Fruit fly (Drosophila melanogaster) whole organism, embryonic: ENCODE data around the gene CG9518.

Experiments used
- ATbp ChIP-seq: fragments of 200-800 bp; sonication (Bioruptor generic); optimal IDR thresholded peaks from 2 replicates; lab custom pipeline; 2017; ENCODE audit warnings: missing biosample characterization, mild to moderate bottlenecking, missing genetic modification characterization, missing genetic modification reagents
- Awh ChIP-seq: fragments of 200-800 bp; sonication (Bioruptor generic); IDR thresholded peaks from 2 replicates; pipeline ENCODE4, ENCODE4 v1.3.6; 2022; ENCODE audit warnings: missing biosample characterization, missing genetic modification characterization
- CG10431 ChIP-seq: fragments of 200-800 bp; sonication (Bioruptor generic); optimal IDR thresholded peaks from 3 replicates; lab custom pipeline; 2018; ENCODE audit warnings: missing biosample characterization, mild to moderate bottlenecking, missing genetic modification characterization
- CG11696 ChIP-seq: fragments of 200-800 bp; sonication (Bioruptor generic); IDR thresholded peaks from 2 replicates; pipeline ENCODE4 v1.3.6; 2022; ENCODE audit warnings: missing biosample characterization, missing genetic modification characterization
- CG11723 ChIP-seq: fragments of 200-800 bp; sonication (Bioruptor generic); optimal IDR thresholded peaks from 2 replicates; lab custom pipeline; 2017; ENCODE audit warnings: missing biosample characterization, mild to moderate bottlenecking, missing genetic modification characterization
- CG13296 ChIP-seq: fragments of 200-800 bp; sonication (Bioruptor generic); optimal IDR thresholded peaks from 3 replicates; lab custom pipeline; 2018; ENCODE audit warnings: missing biosample characterization, mild to moderate bottlenecking, missing genetic modification characterization
- CG1529 ChIP-seq: fragments of 200-800 bp; sonication (Bioruptor generic); optimal IDR thresholded peaks from 3 replicates; lab custom pipeline; 2018; ENCODE audit warnings: missing biosample characterization, missing genetic modification characterization
- CG16813 ChIP-seq: fragments of 200-800 bp; sonication (Bioruptor generic); IDR thresholded peaks from 3 replicates; pipeline ENCODE4 v1.3.6; 2022; ENCODE audit warnings: missing biosample characterization, missing genetic modification characterization; ENCODE audit not compliant: partially characterized antibody
- CG3407 ChIP-seq: fragments of 200-800 bp; sonication (Bioruptor generic); optimal IDR thresholded peaks from 2 replicates; lab custom pipeline; 2018; ENCODE audit warnings: missing biosample characterization, mild to moderate bottlenecking, missing genetic modification characterization
- CG34376 ChIP-seq: fragments of 200-800 bp; sonication (Bioruptor generic); optimal IDR thresholded peaks from 2 replicates; lab custom pipeline; 2018; ENCODE audit warnings: missing biosample characterization, mild to moderate bottlenecking, missing genetic modification characterization
- CG4328 ChIP-seq: fragments of 200-800 bp; sonication (Bioruptor generic); optimal IDR thresholded peaks from 3 replicates; lab custom pipeline; 2017; ENCODE audit warnings: missing biosample characterization, missing genetic modification reagents, missing genetic modification characterization
- CG4360 ChIP-seq: fragments of 200-800 bp; sonication (Bioruptor generic); IDR thresholded peaks from 2 replicates; pipeline ENCODE4 v1.3.6; 2022; ENCODE audit warnings: missing biosample characterization, missing genetic modification characterization
- CG4424 ChIP-seq: fragments of 200-800 bp; sonication (Bioruptor generic); optimal IDR thresholded peaks from 3 replicates; lab custom pipeline; 2016; ENCODE audit warnings: missing biosample characterization, missing genetic modification characterization
- CG4617 ChIP-seq: fragments of 200-800 bp; sonication (Bioruptor generic); optimal IDR thresholded peaks from 3 replicates; lab custom pipeline; 2016; ENCODE audit warnings: missing biosample characterization, missing genetic modification characterization, borderline replicate concordance
- CG4707 ChIP-seq: fragments of 200-800 bp; sonication (Bioruptor generic); optimal IDR thresholded peaks from 2 replicates; lab custom pipeline; 2018; ENCODE audit warnings: missing biosample characterization, mild to moderate bottlenecking, missing genetic modification characterization, moderate library complexity
- CG6272 ChIP-seq: fragments of 200-800 bp; sonication (Bioruptor generic); IDR thresholded peaks from 2 replicates; pipeline ENCODE4 v1.3.6; 2022; ENCODE audit warnings: missing biosample characterization, missing genetic modification characterization
- CG7556 ChIP-seq: fragments of 200-800 bp; sonication (Bioruptor generic); optimal IDR thresholded peaks from 2 replicates; lab custom pipeline; 2017; ENCODE audit warnings: missing biosample characterization, mild to moderate bottlenecking, missing genetic modification characterization
- CG9797 ChIP-seq: fragments of 200-800 bp; sonication (Bioruptor generic); optimal IDR thresholded peaks from 3 replicates; lab custom pipeline; 2018; ENCODE audit warnings: missing biosample characterization, mild to moderate bottlenecking, missing genetic modification characterization
- CHES-1-like ChIP-seq: fragments of 200-800 bp; sonication (Bioruptor generic); optimal IDR thresholded peaks from 2 replicates; lab custom pipeline; 2016; ENCODE audit warnings: missing biosample characterization, missing genetic modification characterization
- Chrac-16 ChIP-seq: fragments of 200-800 bp; sonication (Bioruptor generic); optimal IDR thresholded peaks from 3 replicates; lab custom pipeline; 2016; ENCODE audit warnings: missing biosample characterization, missing genetic modification characterization
- Dfd ChIP-seq, 2 experiments: fragments of >200 bp; optimal IDR thresholded peaks; 2 replicates each; lab custom pipeline; 2017; ENCODE audit warnings: missing biosample characterization in 2 of 2, missing genetic modification characterization in 2 of 2
- Dll ChIP-seq: fragments of 200-800 bp; sonication (Bioruptor generic); IDR thresholded peaks from 4 replicates; pipeline ENCODE4 v1.3.6; 2022; ENCODE audit warnings: missing biosample characterization, missing genetic modification characterization; ENCODE audit not compliant: partially characterized antibody
- Ets97D ChIP-seq: fragments of 200-800 bp; sonication (Bioruptor generic); optimal IDR thresholded peaks from 3 replicates; lab custom pipeline; 2016; ENCODE audit warnings: missing biosample characterization, missing genetic modification characterization
- Fer3 ChIP-seq: fragments of 200-800 bp; sonication (Bioruptor generic); optimal IDR thresholded peaks from 2 replicates; lab custom pipeline; 2018; ENCODE audit warnings: missing biosample characterization, mild to moderate bottlenecking, missing genetic modification characterization, moderate library complexity
- H15 ChIP-seq: fragments of 200-800 bp; sonication (Bioruptor generic); IDR thresholded peaks from 3 replicates; pipeline ENCODE4 v1.3.6; 2022; ENCODE audit warnings: missing biosample characterization, missing genetic modification characterization
- Lim3 ChIP-seq: fragments of 200-800 bp; sonication (Bioruptor generic); IDR thresholded peaks from 2 replicates; pipeline ENCODE4 v1.3.6; 2022; ENCODE audit warnings: missing biosample characterization, missing genetic modification characterization
- Lpt ChIP-seq: fragments of >200 bp; optimal IDR thresholded peaks from 2 replicates; lab custom pipeline; 2018; ENCODE audit warnings: missing biosample characterization, missing genetic modification characterization
- Meics ChIP-seq: fragments of 200-800 bp; sonication (Bioruptor generic); optimal IDR thresholded peaks from 2 replicates; lab custom pipeline; 2017; ENCODE audit warnings: missing biosample characterization, mild to moderate bottlenecking, missing genetic modification characterization
- NC2β ChIP-seq: fragments of 200-800 bp; sonication (Bioruptor generic); optimal IDR thresholded peaks from 2 replicates; lab custom pipeline; 2016; ENCODE audit warnings: missing biosample characterization, missing genetic modification characterization
- Nf-YB ChIP-seq: fragments of 200-800 bp; sonication (Bioruptor generic); optimal IDR thresholded peaks from 3 replicates; lab custom pipeline; 2019; ENCODE audit warnings: missing biosample characterization, mild to moderate bottlenecking, missing genetic modification characterization, moderate library complexity
- Oli ChIP-seq: fragments of 200-800 bp; sonication (Bioruptor generic); optimal IDR thresholded peaks from 2 replicates; lab custom pipeline; 2018; ENCODE audit warnings: missing biosample characterization, mild to moderate bottlenecking, missing genetic modification characterization, moderate library complexity
- Tbp ChIP-seq: fragments of >200 bp; optimal IDR thresholded peaks from 2 replicates; lab custom pipeline; 2018; ENCODE audit warnings: missing biosample characterization, missing genetic modification characterization
- amos ChIP-seq: fragments of 200-800 bp; sonication (Bioruptor generic); IDR thresholded peaks from 2 replicates; pipeline ENCODE4 v1.3.6; 2022; ENCODE audit warnings: missing biosample characterization, missing genetic modification characterization; ENCODE audit not compliant: partially characterized antibody
- bcd ChIP-seq: fragments of 200-800 bp; sonication (Bioruptor generic); optimal IDR thresholded peaks from 2 replicates; lab custom pipeline; 2017; ENCODE audit warnings: missing biosample characterization, mild to moderate bottlenecking, missing genetic modification characterization
- corto ChIP-seq: fragments of 200-800 bp; sonication (Bioruptor generic); optimal IDR thresholded peaks from 2 replicates; lab custom pipeline; 2016; ENCODE audit warnings: missing biosample characterization, mild to moderate bottlenecking, missing genetic modification characterization, moderate library complexity
- da ChIP-seq: fragments of 200-800 bp; sonication (Bioruptor generic); optimal IDR thresholded peaks from 2 replicates; lab custom pipeline; 2016; ENCODE audit warnings: missing biosample characterization, missing genetic modification characterization
- dati ChIP-seq: fragments of 200-800 bp; sonication (Bioruptor generic); IDR thresholded peaks from 2 replicates; pipeline ENCODE4 v1.3.6; 2022; ENCODE audit warnings: missing biosample characterization, missing genetic modification characterization
- pan ChIP-seq, 4 experiments: fragments of >200 bp in 3 of 4; fragments of 200-800 bp in 1 of 4; sonication (Bioruptor generic) in 1 of 4; optimal IDR thresholded peaks in 3 of 4; IDR thresholded peaks in 1 of 4; 2 replicates each; pipeline versions ENCODE4 v1.3.6 to Lab custom; 2017 to 2022; ENCODE audit warnings: missing biosample characterization in 2 of 4, missing genetic modification characterization in 2 of 4, mixed read lengths in 1 of 4
- peb ChIP-seq: fragments of 200-800 bp; sonication (Bioruptor generic); IDR thresholded peaks from 2 replicates; pipeline ENCODE4 v1.3.6; 2022; ENCODE audit warnings: missing biosample characterization, missing genetic modification characterization
- shn ChIP-seq: fragments of 200-800 bp; sonication (Bioruptor generic); optimal IDR thresholded peaks from 3 replicates; lab custom pipeline; 2016; ENCODE audit warnings: missing biosample characterization, missing genetic modification characterization
- sima ChIP-seq: fragments of 200-800 bp; sonication (Bioruptor generic); optimal IDR thresholded peaks from 2 replicates; lab custom pipeline; 2016; ENCODE audit warnings: missing biosample characterization, missing genetic modification characterization
- slp2 ChIP-seq: fragments of 200-800 bp; sonication (Bioruptor generic); optimal IDR thresholded peaks from 2 replicates; lab custom pipeline; 2016; ENCODE audit warnings: missing biosample characterization, missing genetic modification characterization
- sug ChIP-seq: fragments of 200-800 bp; optimal IDR thresholded peaks from 2 replicates; lab custom pipeline; 2019; ENCODE audit warnings: missing biosample characterization, mild to moderate bottlenecking, missing genetic modification characterization, moderate library complexity
- tin ChIP-seq: fragments of 200-800 bp; sonication (Bioruptor generic); optimal IDR thresholded peaks from 3 replicates; lab custom pipeline; 2016; ENCODE audit warnings: missing biosample characterization, missing genetic modification characterization
- twi ChIP-seq: fragments of 200-800 bp; optimal IDR thresholded peaks from 2 replicates; lab custom pipeline; 2019; ENCODE audit warnings: missing biosample characterization, mild to moderate bottlenecking, missing genetic modification characterization, moderate library complexity
- vnd ChIP-seq: fragments of 200-800 bp; sonication (Bioruptor generic); IDR thresholded peaks from 3 replicates; pipeline ENCODE4 v1.3.6; 2022; ENCODE audit warnings: missing biosample characterization, missing genetic modification characterization; ENCODE audit not compliant: partially characterized antibody
- wdn ChIP-seq: fragments of 200-800 bp; sonication (Bioruptor generic); IDR thresholded peaks from 2 replicates; pipeline ENCODE4 v1.3.6; 2022; ENCODE audit warnings: missing biosample characterization, missing genetic modification characterization

The CG9518 gene

DNA sequence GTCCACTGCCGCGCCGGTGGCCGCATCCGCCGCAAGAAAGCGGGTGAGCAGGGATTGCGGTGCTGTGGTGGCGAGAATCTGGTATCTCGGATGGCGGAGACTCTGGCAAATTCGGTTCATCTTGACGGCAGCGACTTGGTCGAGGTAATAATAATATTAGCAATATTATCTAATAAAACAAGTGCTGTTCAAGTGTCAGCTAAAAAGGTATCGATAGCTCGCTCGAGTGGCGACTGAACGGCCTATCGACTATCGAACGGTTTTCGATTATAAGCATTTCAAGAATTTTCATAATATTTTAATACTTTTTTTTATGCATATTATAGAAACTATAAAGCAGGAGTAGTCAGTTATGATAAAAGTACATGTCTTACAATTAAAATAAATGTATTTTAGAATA is 33.0 kb downstream of the CG9518 start, which contains the start of gene Grx5 (continued):
- TF ChIP-seq shn (GFP tag; lab: Kevin White, UChicago) (no peak), pan (optimal IDR thresholded peaks at IDR 0.05; lab: Kevin White, UChicago) (no peak), pan (GFP tag; optimal IDR thresholded peaks at IDR 0.05 in 1 of 2, IDR thresholded peaks at IDR 0.05 in 1 of 2) (no peak), dati (no peak), Oli (no peak), Nf-YB (GFP tag; lab: Kevin White, UChicago) (no peak), Dll (GFP tag; lab: Robert Waterston, UW) (peak; percentile 75), CG16813 (GFP tag; lab: Robert Waterston, UW) (peak; percentile 60)

DNA sequence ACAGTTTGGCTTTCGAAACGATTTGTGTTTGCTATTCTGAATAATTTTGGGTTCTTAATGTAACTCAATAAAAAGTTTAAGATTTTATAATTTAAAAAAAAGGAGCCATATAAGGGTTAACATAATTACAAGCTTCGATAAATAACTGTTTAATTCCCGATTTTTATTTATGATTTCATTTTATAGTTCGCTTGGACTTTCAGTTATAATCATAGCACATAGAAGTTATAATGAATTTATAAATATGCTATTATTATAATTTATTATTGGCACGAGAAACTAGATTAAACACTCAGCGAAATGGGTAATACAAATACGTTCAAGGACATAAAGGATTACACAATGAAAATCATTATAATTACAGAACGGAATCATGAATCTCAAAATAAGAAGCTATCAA is 34.6 kb downstream of the CG9518 start, which contains the start of gene CG14410:
Gene CG14410 (plus strand): TSS at position 301 of the 400 bp plus-strand sequence.
- TF ChIP-seq Awh (GFP tag; lab: Robert Waterston, UW), result no peak
- TF ChIP-seq CG13296 (GFP tag; lab: Kevin White, UChicago), result no peak
- TF ChIP-seq CHES-1-like (GFP tag; lab: Kevin White, UChicago), result no peak
- TF ChIP-seq ATbp (GFP tag; lab: Kevin White, UChicago), result no peak
- no peak for TF ChIP-seq CG7556 (GFP tag; lab: Kevin White, UChicago)
- no peak for TF ChIP-seq da (GFP tag; lab: Kevin White, UChicago)
- no peak for TF ChIP-seq Ets97D
- TF ChIP-seq Lpt (GFP tag; lab: Kevin White, UChicago), result no peak

DNA sequence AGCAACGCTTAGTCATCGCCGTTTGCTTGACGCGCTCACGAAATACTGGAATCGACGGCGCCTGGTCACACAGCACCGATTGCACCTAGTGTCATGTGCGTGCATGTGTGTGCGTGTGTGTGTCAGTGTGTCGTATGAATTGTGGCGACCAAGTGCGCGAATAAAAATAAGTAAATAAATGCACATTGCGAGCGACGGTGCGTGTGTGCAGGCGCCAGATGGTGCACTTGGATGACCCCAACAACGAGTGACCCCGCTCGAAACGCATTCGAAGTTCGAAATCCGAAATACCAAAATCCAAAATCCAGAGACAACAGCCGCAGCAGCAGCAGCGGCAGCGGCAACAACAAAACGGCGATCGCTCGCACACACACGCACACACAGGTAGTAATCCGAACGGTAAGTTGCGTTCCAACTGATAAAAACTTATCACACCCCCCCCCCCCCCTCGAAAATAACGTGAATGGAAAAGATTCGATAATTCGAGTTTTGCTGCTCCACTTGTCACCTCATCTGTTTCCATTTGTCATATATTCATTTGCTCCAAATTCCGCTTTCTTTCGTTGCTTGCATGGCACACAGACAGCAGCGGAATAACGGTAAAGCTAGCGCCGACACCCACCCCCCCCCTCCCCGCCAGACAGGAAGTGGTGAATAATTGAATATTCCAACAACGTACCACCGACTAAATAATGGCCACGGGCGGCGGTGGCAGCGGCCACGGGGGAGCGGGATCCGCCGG is 38.2 kb downstream of the CG9518 start, which contains the start of gene CG14411:
Gene CG14411 (plus strand): TSS at position 86 of the 742 bp plus-strand sequence.
- TF ChIP-seq Meics (GFP tag; lab: Kevin White, UChicago) (no peak), CG3407 (no peak), CG10431 (GFP tag; lab: Kevin White, UChicago) (no peak), sug (tag; lab: Kevin White, UChicago) (no peak), tin (GFP tag; lab: Kevin White, UChicago) (no peak), Fer3 (tag; lab: Kevin White, UChicago) (no peak), CG11696 (GFP tag; lab: Robert Waterston, UW) (no peak), CG4328 (GFP tag; lab: Kevin White, UChicago) (no peak), twi (tag; lab: Kevin White, UChicago) (no peak), CG6272 (GFP tag; lab: Robert Waterston, UW) (no peak), H15 (GFP tag; lab: Robert Waterston, UW) (no peak), Tbp (GFP tag; lab: Kevin White, UChicago) (no peak), Dfd (GFP tag; optimal IDR thresholded peaks at IDR 0.05; lab: Kevin White, UChicago) (no peak), vnd (GFP tag; lab: Robert Waterston, UW) (no peak), CG4360 (GFP tag; lab: Robert Waterston, UW) (peak; percentile 58), corto (GFP tag; lab: Kevin White, UChicago) (no peak), amos (GFP tag; lab: Robert Waterston, UW) (peak; percentile 48), CG11723 (no peak), peb (GFP tag; lab: Robert Waterston, UW) (no peak), slp2 (GFP tag; lab: Kevin White, UChicago) (no peak), CG4707 (GFP tag; lab: Kevin White, UChicago) (no peak), Lim3 (GFP tag; lab: Robert Waterston, UW) (no peak), wdn (GFP tag; lab: Robert Waterston, UW) (no peak), CG4617 (GFP tag; lab: Kevin White, UChicago) (peak; percentile 8), CG34376 (GFP tag; lab: Kevin White, UChicago) (no peak), Chrac-16 (no peak), NC2β (no peak), CG4424 (GFP tag; lab: Kevin White, UChicago) (no peak), bcd (GFP tag; lab: Kevin White, UChicago) (no peak), CG1529 (no peak), sima (GFP tag; lab: Kevin White, UChicago) (no peak), CG9797 (GFP tag; lab: Kevin White, UChicago) (peak; percentile 91)
